Fruit fly (Drosophila melanogaster): ENCODE measurements around the gene Ndc1.

Ndc1 gene

dm6 chr3R:23924200-23924599 is at the start of gene Ndc1:
Ndc1 (plus strand) TSS chr3R:23924399.
- TF ChIP-seq psq (optimal IDR thresholded peaks at IDR 0.05) (no peak), Myc (optimal IDR thresholded peaks at IDR 0.05) (no peak), h (optimal IDR thresholded peaks at IDR 0.05) (no peak), ttk (optimal IDR thresholded peaks at IDR 0.05) (no peak), insv (optimal IDR thresholded peaks at IDR 0.05) (no peak), Sin3A (optimal IDR thresholded peaks at IDR 0.05) (no peak)

dm6 chr3R:23874752-23875151 is 49.4 kb upstream of the Ndc1 start:
- TF ChIP-seq h (optimal IDR thresholded peaks at IDR 0.05) (no peak), psq (optimal IDR thresholded peaks at IDR 0.05) (no peak), ttk (optimal IDR thresholded peaks at IDR 0.05) (no peak), Myc (optimal IDR thresholded peaks at IDR 0.05) (no peak), Sin3A (optimal IDR thresholded peaks at IDR 0.05) (no peak), insv (optimal IDR thresholded peaks at IDR 0.05) (no peak)

- TF ChIP-seq insv (optimal IDR thresholded peaks at IDR 0.05) (no peak), psq (optimal IDR thresholded peaks at IDR 0.05) (no peak), Sin3A (optimal IDR thresholded peaks at IDR 0.05) (no peak), Myc (optimal IDR thresholded peaks at IDR 0.05) (no peak), h (optimal IDR thresholded peaks at IDR 0.05) (no peak)
Measured at dm6 chr3R:23876699-23877098, 47.5 kb upstream of the Ndc1 start.

dm6 chr3R:23877606-23878317 is 46.4 kb upstream of the Ndc1 start:
- no peak for TF ChIP-seq insv (optimal IDR thresholded peaks at IDR 0.05)
- TF ChIP-seq ttk (optimal IDR thresholded peaks at IDR 0.05), result no peak
- no peak for TF ChIP-seq Sin3A (optimal IDR thresholded peaks at IDR 0.05)
- TF ChIP-seq Myc (optimal IDR thresholded peaks at IDR 0.05), result no peak
- no peak for TF ChIP-seq h (optimal IDR thresholded peaks at IDR 0.05)
- no peak for TF ChIP-seq psq (optimal IDR thresholded peaks at IDR 0.05)

dm6 chr3R:23878318-23878799 is 45.8 kb upstream of the Ndc1 start:
- TF ChIP-seq Myc (optimal IDR thresholded peaks at IDR 0.05) (no peak), h (optimal IDR thresholded peaks at IDR 0.05) (no peak), insv (optimal IDR thresholded peaks at IDR 0.05) (no peak), ttk (optimal IDR thresholded peaks at IDR 0.05) (no peak), psq (optimal IDR thresholded peaks at IDR 0.05) (no peak), Sin3A (optimal IDR thresholded peaks at IDR 0.05) (no peak)

dm6 chr3R:23880280-23880679 is 43.9 kb upstream of the Ndc1 start:
- TF ChIP-seq Sin3A (optimal IDR thresholded peaks at IDR 0.05) (no peak), ttk (optimal IDR thresholded peaks at IDR 0.05) (no peak), insv (optimal IDR thresholded peaks at IDR 0.05) (no peak), psq (optimal IDR thresholded peaks at IDR 0.05) (no peak), Myc (optimal IDR thresholded peaks at IDR 0.05) (no peak), h (optimal IDR thresholded peaks at IDR 0.05) (no peak)

- no peak for TF ChIP-seq ttk (optimal IDR thresholded peaks at IDR 0.05)
- no peak for TF ChIP-seq h (optimal IDR thresholded peaks at IDR 0.05)
- TF ChIP-seq insv (optimal IDR thresholded peaks at IDR 0.05), result no peak
- no peak for TF ChIP-seq psq (optimal IDR thresholded peaks at IDR 0.05)
- no peak for TF ChIP-seq Sin3A (optimal IDR thresholded peaks at IDR 0.05)
- TF ChIP-seq Myc (optimal IDR thresholded peaks at IDR 0.05), result no peak
Measured at dm6 chr3R:23884088-23884727, 40.0 kb upstream of the Ndc1 start.

dm6 chr3R:23885182-23885581 is 39.0 kb upstream of the Ndc1 start:
- TF ChIP-seq Sin3A (optimal IDR thresholded peaks at IDR 0.05), result no peak
- TF ChIP-seq Myc (optimal IDR thresholded peaks at IDR 0.05), result no peak
- TF ChIP-seq psq (optimal IDR thresholded peaks at IDR 0.05), result no peak
- no peak for TF ChIP-seq h (optimal IDR thresholded peaks at IDR 0.05)
- TF ChIP-seq ttk (optimal IDR thresholded peaks at IDR 0.05), result no peak
- TF ChIP-seq insv (optimal IDR thresholded peaks at IDR 0.05), result no peak

- TF ChIP-seq ttk (optimal IDR thresholded peaks at IDR 0.05) (no peak), Sin3A (optimal IDR thresholded peaks at IDR 0.05) (no peak), insv (optimal IDR thresholded peaks at IDR 0.05) (no peak), Myc (optimal IDR thresholded peaks at IDR 0.05) (no peak), psq (optimal IDR thresholded peaks at IDR 0.05) (no peak), h (optimal IDR thresholded peaks at IDR 0.05) (no peak)
Measured at dm6 chr3R:23885660-23886059, 38.5 kb upstream of the Ndc1 start.

dm6 chr3R:23886270-23887095 is 37.7 kb upstream of the Ndc1 start:
- TF ChIP-seq Myc (optimal IDR thresholded peaks at IDR 0.05) (no peak), Sin3A (optimal IDR thresholded peaks at IDR 0.05) (no peak), psq (optimal IDR thresholded peaks at IDR 0.05) (no peak), ttk (optimal IDR thresholded peaks at IDR 0.05) (no peak), insv (optimal IDR thresholded peaks at IDR 0.05) (no peak), h (optimal IDR thresholded peaks at IDR 0.05) (no peak)

dm6 chr3R:23887096-23887421 is 37.1 kb upstream of the Ndc1 start:
- TF ChIP-seq h (optimal IDR thresholded peaks at IDR 0.05), result no peak

dm6 chr3R:23887572-23887971 is 36.6 kb upstream of the Ndc1 start:
- TF ChIP-seq h (optimal IDR thresholded peaks at IDR 0.05), result no peak
- TF ChIP-seq psq (optimal IDR thresholded peaks at IDR 0.05), result no peak
- TF ChIP-seq ttk (optimal IDR thresholded peaks at IDR 0.05), result no peak
- TF ChIP-seq Myc (optimal IDR thresholded peaks at IDR 0.05), result no peak
- TF ChIP-seq insv (optimal IDR thresholded peaks at IDR 0.05), result no peak
- no peak for TF ChIP-seq Sin3A (optimal IDR thresholded peaks at IDR 0.05)

All from Kc167 (cell line).